Worm (Caenorhabditis elegans) whole organism, dauer: ENCODE data around the gene C45B2.1.

Experiments used
- unc-62 ChIP-seq: sonication (generic microtip); optimal IDR thresholded peaks from 2 replicates; lab custom pipeline; 2017; ENCODE audit warnings: missing biosample characterization, missing genetic modification reagents, missing genetic modification characterization

The C45B2.1 gene

DNA sequence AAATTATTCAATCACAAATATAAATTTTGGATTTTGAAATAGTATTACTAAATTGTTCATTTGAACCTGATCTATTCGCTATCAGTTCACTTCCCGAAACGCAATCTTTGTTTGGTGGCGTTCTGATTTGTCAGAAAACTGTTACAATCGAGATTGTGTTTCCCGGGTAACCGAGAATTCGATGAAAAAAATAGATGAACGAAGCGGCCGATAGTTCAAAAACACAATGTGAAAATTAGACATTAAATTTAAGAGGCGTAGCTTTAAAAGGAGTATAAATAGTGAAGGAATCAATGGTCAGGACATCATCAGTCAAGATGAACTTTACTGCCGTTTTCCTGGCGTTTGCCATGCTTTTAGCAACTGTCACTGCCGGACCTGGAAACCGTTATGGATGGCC, at the start of gene C45B2.1:
Gene C45B2.1 (plus strand): TSS at position 301 of the 400 bp plus-strand sequence.
- no peak for TF ChIP-seq unc-62 (GFP tag; lab: Kevin White, UChicago)

DNA sequence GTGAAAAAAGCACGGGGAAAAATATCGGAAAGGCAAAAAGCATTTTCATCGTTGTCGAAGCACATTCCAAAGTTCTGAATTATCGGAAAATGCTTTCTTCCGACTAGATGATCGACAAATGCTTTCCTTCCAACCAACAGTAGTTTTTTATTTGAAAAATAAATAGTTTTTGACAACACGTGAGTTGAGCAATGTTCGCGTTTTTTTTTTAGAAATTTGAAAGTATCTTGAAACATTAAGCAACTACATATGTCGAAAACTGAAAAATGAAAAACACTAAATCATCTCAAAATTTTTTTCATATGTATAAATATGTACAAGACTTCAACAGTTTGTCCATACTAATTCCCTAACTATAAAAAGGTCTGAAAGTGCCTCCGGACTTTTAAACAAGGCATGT, 46.4 kb upstream of the C45B2.1 start, which contains the start of gene hsp-25:
Gene hsp-25 (minus strand): TSS at position 101 of the 400 bp plus-strand sequence.
- TF ChIP-seq unc-62 (GFP tag; lab: Kevin White, UChicago), result no peak

DNA sequence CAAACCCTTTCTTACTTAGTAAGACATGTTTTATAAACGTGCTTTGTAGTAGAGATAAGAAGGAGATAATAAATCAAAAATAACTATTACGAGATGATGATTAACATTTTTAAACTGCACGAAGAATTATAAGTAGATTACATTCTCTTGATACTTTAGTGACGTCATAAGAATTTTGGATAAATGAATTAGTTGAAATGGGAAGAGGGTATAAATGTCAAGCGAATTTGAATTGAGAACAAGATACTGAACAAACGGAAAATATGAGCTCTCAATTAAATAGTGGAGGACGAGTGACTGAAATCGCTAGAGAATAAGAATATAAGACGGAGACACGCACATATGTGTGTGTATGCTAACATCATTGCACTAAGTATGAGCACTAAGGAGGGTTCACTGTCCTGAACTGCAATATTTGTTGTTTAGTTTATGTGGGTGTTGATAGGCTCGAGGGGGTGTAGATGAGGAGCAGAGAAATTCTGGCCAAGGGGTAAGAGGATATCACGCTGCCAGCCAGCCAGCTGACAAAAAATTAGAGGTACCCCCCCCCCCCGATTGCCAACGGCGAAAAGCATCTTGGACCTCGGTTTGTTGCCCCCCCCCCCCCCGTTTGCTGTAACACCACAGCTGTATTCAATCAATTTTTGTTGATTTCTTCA, 45.4 kb upstream of the C45B2.1 start:
- TF ChIP-seq unc-62 (GFP tag; lab: Kevin White, UChicago), result no peak

ce11 chrX:6041094-6041441, 44.9 kb upstream of the C45B2.1 start:
- TF ChIP-seq unc-62 (GFP tag; lab: Kevin White, UChicago), result no peak

DNA sequence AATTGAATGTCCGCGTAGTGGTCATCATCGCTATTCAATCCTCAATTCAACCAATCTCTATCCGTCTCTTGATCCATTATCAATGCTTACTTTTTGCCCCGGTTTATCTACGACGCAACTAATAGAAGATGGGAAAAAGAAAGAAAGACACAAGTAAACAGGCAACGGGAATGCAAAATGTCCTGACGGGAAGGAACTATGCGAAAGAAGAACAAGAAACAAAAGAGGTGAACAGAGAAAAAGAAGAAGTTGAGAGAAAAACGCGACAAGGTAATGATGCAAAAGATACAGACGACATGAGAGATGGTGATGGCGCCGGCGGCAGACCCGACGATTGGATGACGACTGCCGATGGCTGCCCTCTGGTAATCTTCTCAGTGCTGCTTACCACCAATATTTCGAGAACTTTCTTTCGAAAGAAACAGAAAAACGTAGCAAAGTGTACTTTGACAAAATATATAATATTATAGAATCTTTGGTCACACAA, 43.9 kb upstream of the C45B2.1 start:
- no peak for TF ChIP-seq unc-62 (GFP tag; lab: Kevin White, UChicago)

DNA sequence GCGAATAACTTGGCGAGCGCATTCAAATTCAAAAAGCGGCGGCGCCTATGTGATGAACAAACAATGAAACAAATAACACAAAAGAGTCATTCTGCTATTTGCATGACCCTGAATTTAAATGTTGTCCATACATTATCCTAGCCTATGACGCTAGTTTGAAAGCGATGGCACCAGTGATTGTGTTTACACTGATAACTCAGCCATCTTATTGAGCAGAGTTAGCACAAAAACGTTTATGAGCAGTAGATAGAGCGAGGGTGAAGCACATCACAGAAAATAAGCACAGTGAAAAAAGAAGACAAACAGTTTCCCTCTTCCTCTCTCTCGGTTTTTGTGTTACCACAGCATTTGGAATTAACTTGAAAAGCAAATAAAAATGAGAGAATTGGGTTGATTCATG, 42.6 kb upstream of the C45B2.1 start:
- TF ChIP-seq unc-62 (GFP tag; lab: Kevin White, UChicago), result no peak

ce11 chrX:6048508-6048907, 37.4 kb upstream of the C45B2.1 start, which contains the start of gene pak-1:
Gene pak-1, minus strand, starts transcription at chrX:6048608.
- TF ChIP-seq unc-62 (GFP tag; lab: Kevin White, UChicago), result no peak

DNA sequence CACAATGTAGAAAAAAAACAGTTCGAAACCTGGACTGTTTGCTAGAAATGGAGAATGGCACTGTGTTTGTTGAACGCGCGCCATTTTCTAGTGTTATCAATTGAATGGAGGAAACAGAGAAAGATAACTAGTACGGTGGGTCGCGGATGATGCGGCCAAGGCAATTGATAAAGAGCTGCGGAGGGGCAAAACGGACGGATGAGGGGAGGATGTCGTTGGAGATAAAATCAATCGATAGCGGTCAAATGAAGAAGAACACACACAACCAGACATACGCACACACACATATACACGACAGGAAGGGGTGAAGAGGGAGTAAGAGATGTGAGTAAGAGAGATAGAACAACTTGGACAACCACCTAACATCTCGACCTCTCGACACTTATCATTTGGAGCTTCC, 35.8 kb upstream of the C45B2.1 start:
- no peak for TF ChIP-seq unc-62 (GFP tag; lab: Kevin White, UChicago)

DNA sequence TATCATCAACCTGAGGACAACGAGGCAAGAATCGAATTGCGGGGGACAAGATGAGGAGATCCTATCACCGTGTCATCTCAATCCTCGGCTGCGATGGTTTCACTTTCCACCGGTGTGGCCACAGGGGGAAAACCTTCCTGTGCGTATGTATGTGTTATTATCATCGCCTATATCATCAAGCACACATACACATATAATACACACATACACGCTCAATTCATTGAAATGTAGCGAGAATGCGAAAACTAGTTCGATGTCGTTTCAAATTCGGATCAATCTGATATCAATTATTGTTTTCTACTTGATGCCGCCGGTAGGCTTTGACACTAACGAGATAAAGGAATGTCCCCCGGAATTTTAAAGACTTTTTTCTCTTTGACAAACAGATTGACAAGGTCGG, 35.1 kb upstream of the C45B2.1 start:
- no peak for TF ChIP-seq unc-62 (GFP tag; lab: Kevin White, UChicago)

DNA sequence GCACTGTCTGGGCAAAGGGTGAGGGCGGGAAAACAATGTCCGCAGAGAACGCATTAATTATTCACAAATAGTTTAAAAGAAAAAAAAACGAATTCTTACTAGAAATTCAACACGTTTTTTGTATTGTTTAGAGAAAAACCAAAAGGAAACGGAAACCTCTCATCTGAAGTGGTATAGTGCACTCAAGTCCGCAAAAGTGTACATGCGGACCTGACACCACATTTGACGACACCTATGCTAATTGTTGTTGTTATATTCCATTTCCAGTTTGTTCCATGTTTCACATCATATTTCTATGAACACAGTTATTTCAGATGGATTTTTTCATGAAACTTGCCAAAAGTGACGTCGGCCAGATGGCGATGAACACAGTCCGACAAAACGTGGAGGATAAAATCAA, 33.2 kb upstream of the C45B2.1 start, which contains the start of gene C45B2.6:
Gene C45B2.6 (plus strand): TSS at position 136 of the 400 bp plus-strand sequence.
- no peak for TF ChIP-seq unc-62 (GFP tag; lab: Kevin White, UChicago)

- TF ChIP-seq unc-62 (GFP tag; lab: Kevin White, UChicago), result no peak
Measured at ce11 chrX:6057580-6058305, 28.2 kb upstream of the C45B2.1 start, which contains the start of gene gln-1. Gene gln-1, plus strand, starts transcription at chrX:6058255.

DNA sequence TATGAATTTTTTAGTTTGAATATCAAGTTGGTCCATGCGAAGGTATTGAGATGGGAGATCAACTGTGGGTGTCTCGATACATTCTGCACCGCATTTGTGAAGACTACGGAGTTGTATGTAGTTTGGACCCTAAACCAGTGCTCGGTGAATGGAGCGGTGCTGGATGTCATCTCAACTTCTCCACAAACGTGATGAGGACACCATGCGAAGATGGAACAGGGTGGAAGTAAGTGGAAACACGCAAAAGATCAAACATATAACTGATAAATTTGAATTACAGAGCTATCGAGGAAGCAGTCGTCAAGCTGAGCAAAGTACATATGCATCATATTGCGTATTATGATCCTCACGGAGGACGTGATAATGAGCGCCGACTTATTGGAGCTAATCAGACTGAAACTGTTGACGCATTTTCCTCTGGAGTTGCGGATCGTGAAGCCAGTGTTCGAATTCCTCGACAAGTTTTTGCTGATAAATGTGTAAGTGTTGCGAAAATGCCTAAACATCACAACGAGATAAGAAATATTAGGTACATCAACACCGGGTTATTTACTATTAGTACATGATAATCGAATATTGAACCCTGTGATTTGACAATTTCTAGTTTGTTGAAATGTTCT, 26.7 kb upstream of the C45B2.1 start:
- TF ChIP-seq unc-62 (GFP tag; lab: Kevin White, UChicago), result no peak

ce11 chrX:6064385-6064784, 21.5 kb upstream of the C45B2.1 start:
- TF ChIP-seq unc-62 (GFP tag; lab: Kevin White, UChicago), result no peak

DNA sequence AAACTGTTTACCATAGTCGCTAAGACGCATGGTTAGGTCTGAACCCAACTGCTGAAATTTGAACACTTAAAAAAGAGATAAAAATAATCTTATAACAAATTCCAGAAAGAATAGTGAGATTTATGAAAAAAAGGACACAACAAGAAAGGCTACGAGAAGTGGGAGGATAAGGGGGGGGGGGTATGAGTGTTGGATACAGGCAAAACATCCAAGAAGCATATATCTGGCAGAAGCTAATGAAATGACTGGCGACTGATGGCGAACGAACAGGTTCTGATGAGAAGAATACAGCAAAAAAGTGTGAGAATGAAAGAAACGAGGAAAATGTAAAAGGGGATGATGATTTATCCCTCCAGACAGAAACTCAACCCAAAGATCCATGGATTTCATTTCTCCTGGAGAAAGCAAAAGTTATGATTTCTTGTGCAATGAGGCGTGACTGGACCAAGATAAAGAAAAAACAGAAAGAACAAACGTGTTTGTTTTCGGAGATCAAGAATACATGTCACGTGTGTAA, 19.9 kb upstream of the C45B2.1 start, which contains the start of gene ptr-4:
Gene ptr-4 (minus strand): TSS at position 51 of the 517 bp plus-strand sequence.
- no peak for TF ChIP-seq unc-62 (GFP tag; lab: Kevin White, UChicago)

- no peak for TF ChIP-seq unc-62 (GFP tag; lab: Kevin White, UChicago)
Measured at ce11 chrX:6066618-6067017, 19.3 kb upstream of the C45B2.1 start.

DNA sequence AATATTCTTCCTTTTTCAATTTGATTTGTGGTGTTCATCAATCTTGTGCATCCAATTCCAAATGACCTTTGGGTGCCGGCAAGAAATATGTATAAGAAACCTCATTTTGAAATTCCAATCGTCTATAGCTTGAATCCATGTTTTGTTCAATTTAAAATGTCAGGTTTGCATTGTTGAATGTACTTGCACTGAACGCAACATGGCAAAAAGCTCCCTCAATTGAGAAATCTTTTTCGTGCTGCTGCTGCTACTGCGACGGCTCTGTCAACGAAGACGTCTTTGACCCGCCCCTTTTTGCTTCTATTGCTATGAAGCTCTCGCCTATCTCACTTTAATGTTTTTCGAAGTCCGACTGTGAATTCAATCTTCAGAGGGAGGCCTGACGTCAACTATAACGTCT, 10.7 kb upstream of the C45B2.1 start, which contains the start of gene lgc-58:
Gene lgc-58 (plus strand): TSS at position 301 of the 400 bp plus-strand sequence.
- TF ChIP-seq unc-62 (GFP tag; lab: Kevin White, UChicago), result no peak
